Worm (Caenorhabditis elegans) whole organism, L2 larva: ENCODE results near the gene F49F1.11.
"Not testable (repeated sequence)": the region's sequence is repeated elsewhere in the genome, so short reads cannot be mapped to it uniquely, and the experiment has no call there.

Experiments
- C34F6.9 ChIP-seq: fragments of 150-350 bp; optimal IDR thresholded peaks from 2 replicates; lab custom pipeline; 2014; ENCODE audit warnings: missing biosample characterization, missing genetic modification characterization
- F13H6.1 ChIP-seq: sonication (generic microtip); optimal IDR thresholded peaks from 2 replicates; lab custom pipeline; 2016; ENCODE audit warnings: missing genetic modification characterization, missing compliant biosample characterization
- ZK546.5 ChIP-seq: sonication (generic microtip); optimal IDR thresholded peaks from 2 replicates; lab custom pipeline; 2017; ENCODE audit warnings: missing biosample characterization, missing genetic modification characterization
- ceh-82 ChIP-seq: fragments of 150-350 bp; optimal IDR thresholded peaks from 2 replicates; lab custom pipeline; 2014; ENCODE audit warnings: missing biosample characterization, missing genetic modification characterization
- crh-2 ChIP-seq: sonication (generic microtip); optimal IDR thresholded peaks from 2 replicates; lab custom pipeline; 2017; ENCODE audit warnings: missing biosample characterization, missing genetic modification characterization
- egl-27 ChIP-seq: sonication (generic microtip); optimal IDR thresholded peaks from 3 replicates; lab custom pipeline; 2017; ENCODE audit warnings: missing biosample characterization, missing genetic modification reagents, missing genetic modification characterization
- elt-1 ChIP-seq: fragments of 150-350 bp; optimal IDR thresholded peaks from 2 replicates; lab custom pipeline; 2014; ENCODE audit warnings: missing biosample characterization, missing genetic modification characterization
- elt-3 ChIP-seq: sonication (generic microtip); optimal IDR thresholded peaks from 2 replicates; lab custom pipeline; 2017; ENCODE audit warnings: missing biosample characterization, missing genetic modification characterization
- fos-1 ChIP-seq: fragments of 150-350 bp; optimal IDR thresholded peaks from 2 replicates; lab custom pipeline; 2014; ENCODE audit warnings: missing biosample characterization, missing genetic modification characterization
- gmeb-1 ChIP-seq: fragments of 150-350 bp; optimal IDR thresholded peaks from 2 replicates; lab custom pipeline; 2014; ENCODE audit warnings: missing biosample characterization, missing genetic modification characterization
- lin-11 ChIP-seq: fragments of 150-350 bp; sonication (generic microtip); optimal IDR thresholded peaks from 2 replicates; lab custom pipeline; 2014; ENCODE audit warnings: missing biosample characterization, missing genetic modification characterization, inconsistent platforms, mixed read lengths
- lsy-2 ChIP-seq, 2 experiments: fragments of 150-350 bp in 1 of 2; sonication (generic microtip) in 1 of 2; optimal IDR thresholded peaks; 2 replicates each; lab custom pipeline; 2014 to 2017; ENCODE audit warnings: missing biosample characterization in 2 of 2, missing genetic modification characterization in 2 of 2
- mbf-1 ChIP-seq: sonication (generic microtip); optimal IDR thresholded peaks from 2 replicates; lab custom pipeline; 2017; ENCODE audit warnings: missing biosample characterization, missing genetic modification characterization
- mdl-1 ChIP-seq, 2 experiments: fragments of 150-350 bp in 1 of 2; sonication (generic microtip) in 1 of 2; optimal IDR thresholded peaks; 2 replicates each; lab custom pipeline; 2017; ENCODE audit warnings: missing biosample characterization in 2 of 2, missing genetic modification characterization in 2 of 2
- nhr-11 ChIP-seq: fragments of 150-350 bp; optimal IDR thresholded peaks from 2 replicates; lab custom pipeline; 2014; ENCODE audit warnings: missing biosample characterization, missing genetic modification characterization
- nhr-21 ChIP-seq: fragments of 150-350 bp; optimal IDR thresholded peaks from 2 replicates; lab custom pipeline; 2014; ENCODE audit warnings: missing biosample characterization, missing genetic modification characterization
- nhr-237 ChIP-seq: fragments of 150-350 bp; optimal IDR thresholded peaks from 2 replicates; lab custom pipeline; 2014; ENCODE audit warnings: missing biosample characterization, missing genetic modification characterization
- nhr-25 ChIP-seq: fragments of 150-350 bp; sonication (generic microtip); optimal IDR thresholded peaks from 3 replicates; lab custom pipeline; 2014; ENCODE audit warnings: missing biosample characterization, missing genetic modification characterization
- nhr-6 ChIP-seq: fragments of 150-350 bp; optimal IDR thresholded peaks from 2 replicates; lab custom pipeline; 2014; ENCODE audit warnings: missing biosample characterization, missing genetic modification characterization
- nhr-77 ChIP-seq: fragments of 150-350 bp; optimal IDR thresholded peaks from 2 replicates; lab custom pipeline; 2014; ENCODE audit warnings: missing biosample characterization, missing genetic modification characterization
- sem-4 ChIP-seq: fragments of 150-350 bp; optimal IDR thresholded peaks from 2 replicates; lab custom pipeline; 2014; ENCODE audit warnings: missing biosample characterization, missing genetic modification reagents, missing genetic modification characterization
- skn-1 ChIP-seq: sonication (generic microtip); optimal IDR thresholded peaks from 2 replicates; lab custom pipeline; 2017; ENCODE audit warnings: missing biosample characterization, missing genetic modification characterization
- sma-3 ChIP-seq: sonication (generic microtip); optimal IDR thresholded peaks from 2 replicates; lab custom pipeline; 2016; ENCODE audit warnings: missing genetic modification reagents, missing genetic modification characterization, missing compliant biosample characterization
- sma-9 ChIP-seq, 2 experiments: fragments of 150-350 bp in 1 of 2; sonication (generic microtip) in 1 of 2; optimal IDR thresholded peaks; 2 replicates each; lab custom pipeline; 2014 to 2016; ENCODE audit warnings: missing genetic modification characterization in 2 of 2, mild to moderate bottlenecking in 1 of 2, missing biosample characterization in 1 of 2, missing compliant biosample characterization in 1 of 2, missing genetic modification reagents in 1 of 2, moderate library complexity in 1 of 2
- unc-39 ChIP-seq: fragments of 150-350 bp; optimal IDR thresholded peaks from 2 replicates; lab custom pipeline; 2014; ENCODE audit warnings: missing biosample characterization, missing genetic modification characterization
- unc-55 ChIP-seq: fragments of 150-350 bp; sonication (generic microtip); optimal IDR thresholded peaks from 3 replicates; lab custom pipeline; 2014; ENCODE audit warnings: missing biosample characterization, missing genetic modification reagents, missing genetic modification characterization
- unc-62 ChIP-seq: fragments of 150-350 bp; optimal IDR thresholded peaks from 2 replicates; lab custom pipeline; 2014; ENCODE audit warnings: missing biosample characterization, missing genetic modification reagents, missing genetic modification characterization
- ztf-11 ChIP-seq: sonication (generic microtip); optimal IDR thresholded peaks from 2 replicates; lab custom pipeline; 2017; ENCODE audit warnings: missing biosample characterization, missing genetic modification characterization
- ztf-4 ChIP-seq: fragments of 150-350 bp; optimal IDR thresholded peaks from 2 replicates; lab custom pipeline; 2014; ENCODE audit warnings: missing biosample characterization, missing genetic modification characterization

The F49F1.11 gene

DNA sequence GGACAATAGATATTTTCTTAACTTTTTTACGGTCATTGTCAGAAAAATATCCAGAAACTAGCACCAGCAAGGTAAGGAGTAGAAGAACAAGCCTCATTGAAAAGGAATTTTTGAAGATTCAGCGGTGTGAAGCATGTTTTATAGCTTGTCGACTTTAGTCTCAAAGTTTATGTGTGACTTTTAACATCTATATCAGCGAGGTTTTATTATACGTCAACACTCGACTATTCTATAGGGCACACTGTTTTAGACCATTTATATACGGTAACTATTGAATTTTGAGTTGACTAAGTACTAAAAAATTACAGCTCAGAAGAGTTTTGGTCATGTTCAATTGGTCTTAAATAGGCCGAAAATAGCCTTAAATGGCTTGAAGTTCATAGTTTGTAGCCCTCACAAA, at the start of gene F49F1.11:
Gene F49F1.11 (minus strand): TSS at position 101 of the 400 bp plus-strand sequence.
- TF ChIP-seq skn-1 (tag; lab: Kevin White, UChicago): no peak
- TF ChIP-seq nhr-6 (tag; lab: Kevin White, UChicago): no peak
- no peak for TF ChIP-seq nhr-237
- TF ChIP-seq, all 48 proteins: peak for 0

DNA sequence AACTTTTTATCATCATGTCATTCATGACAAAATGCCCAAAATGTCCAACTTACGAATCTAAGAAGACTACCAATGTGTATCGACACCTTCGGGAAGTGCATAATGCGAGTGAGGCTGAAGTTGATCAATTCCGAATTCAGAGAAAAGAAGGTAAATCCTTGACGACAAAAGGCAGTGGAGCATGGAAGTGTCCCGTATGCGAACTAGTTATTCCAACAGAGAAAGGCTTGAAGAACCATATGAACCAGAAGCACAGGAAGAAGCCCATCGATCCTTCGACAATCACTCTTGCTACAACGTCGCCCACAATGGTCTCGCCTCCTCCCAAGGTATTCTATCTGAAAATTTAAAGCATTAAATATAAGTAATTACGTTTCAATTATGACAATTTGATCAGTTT, 44.9 kb upstream of the F49F1.11 start, which contains the start of gene K08D10.11:
Gene K08D10.11 (minus strand): TSS at position 101 of the 400 bp plus-strand sequence.
- TF ChIP-seq nhr-21 (tag; lab: Kevin White, UChicago); elt-1 (tag; lab: Kevin White, UChicago); egl-27: not testable (repeated sequence)

DNA sequence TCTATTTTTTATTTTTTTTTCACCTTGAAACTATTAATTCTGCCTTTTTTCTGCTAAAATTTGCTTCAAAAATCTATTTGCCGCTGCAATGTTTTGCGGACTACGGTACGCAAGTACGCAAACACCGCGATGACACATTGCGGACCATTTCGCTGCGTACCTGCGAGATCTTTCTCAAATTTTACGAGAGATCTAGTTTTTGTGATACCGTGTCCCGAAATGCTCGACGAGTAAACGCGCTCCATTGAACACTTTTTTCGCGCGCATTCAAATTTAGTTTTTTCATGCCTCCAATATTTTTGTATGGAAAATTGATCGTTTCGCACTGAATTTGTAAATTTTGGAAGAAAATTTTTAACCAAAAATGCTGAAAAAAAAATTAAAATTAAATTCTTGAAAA, 43.6 kb upstream of the F49F1.11 start:
- peak; percentile 8 for TF ChIP-seq F13H6.1 (tag; lab: Kevin White, UChicago)
- TF ChIP-seq gmeb-1 (tag; lab: Kevin White, UChicago): peak; percentile 48
- peak; percentile 30 for TF ChIP-seq sma-9 (GFP tag; optimal IDR thresholded peaks at IDR 0.05; lab: Kevin White, UChicago)
- not testable (repeated sequence) for TF ChIP-seq sma-9 (tag; optimal IDR thresholded peaks at IDR 0.05; lab: Kevin White, UChicago)
- peak; percentile 53 to 76 for TF ChIP-seq lsy-2 (tag; optimal IDR thresholded peaks at IDR 0.05; lab: Kevin White, UChicago)
- peak; percentile 21 for TF ChIP-seq sma-3 (GFP tag; lab: Kevin White, UChicago)
- TF ChIP-seq, all 48 proteins: peak for 5; not testable (repeated sequence) for 43

DNA sequence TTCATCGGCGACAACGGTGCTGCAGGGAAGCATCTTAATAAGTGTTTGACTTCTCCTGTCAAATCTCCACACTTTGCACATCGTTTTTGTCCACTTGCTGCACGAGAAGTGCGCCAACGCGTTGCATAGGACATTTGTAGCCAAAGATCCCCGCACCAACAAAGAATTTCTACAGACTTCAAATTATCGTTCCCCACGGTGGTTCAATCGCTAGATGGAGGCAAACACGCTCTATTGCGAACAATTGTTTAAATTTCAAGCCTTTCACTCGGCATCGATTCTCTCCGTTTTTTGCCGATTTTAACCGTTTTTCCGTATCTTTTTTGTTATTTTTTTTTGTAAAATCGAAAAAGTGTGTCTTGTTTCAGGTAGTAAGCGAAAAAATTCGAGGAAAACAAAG, 38.8 kb upstream of the F49F1.11 start:
- TF ChIP-seq lsy-2 (tag; optimal IDR thresholded peaks at IDR 0.05; lab: Kevin White, UChicago): peak in 1 of 2 experiments; percentile 31
- TF ChIP-seq, all 48 proteins: peak for 1; not testable (repeated sequence) for 47

DNA sequence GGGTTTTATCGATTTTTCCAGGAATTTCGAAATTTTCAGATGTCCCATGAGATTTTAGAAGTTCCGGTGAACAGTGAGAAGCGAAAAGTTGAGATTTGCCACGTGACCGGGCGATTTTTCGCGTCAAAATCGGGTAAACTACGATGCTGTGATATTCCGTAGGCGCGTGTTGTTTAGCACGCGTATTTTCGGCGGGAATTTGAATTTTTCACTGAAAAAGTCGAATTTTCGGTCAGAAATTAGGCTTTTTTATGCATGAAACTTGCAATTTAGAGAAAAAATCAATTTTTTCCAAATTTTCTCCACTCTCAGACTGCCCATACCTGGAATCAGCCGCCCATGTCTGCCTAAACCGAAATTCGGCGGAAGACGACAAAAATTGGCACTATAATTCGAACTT, 37.2 kb upstream of the F49F1.11 start, which contains the start of gene tsen-34:
Gene tsen-34 (plus strand): TSS at position 34 of the 400 bp plus-strand sequence.
- TF ChIP-seq unc-39: no peak

DNA sequence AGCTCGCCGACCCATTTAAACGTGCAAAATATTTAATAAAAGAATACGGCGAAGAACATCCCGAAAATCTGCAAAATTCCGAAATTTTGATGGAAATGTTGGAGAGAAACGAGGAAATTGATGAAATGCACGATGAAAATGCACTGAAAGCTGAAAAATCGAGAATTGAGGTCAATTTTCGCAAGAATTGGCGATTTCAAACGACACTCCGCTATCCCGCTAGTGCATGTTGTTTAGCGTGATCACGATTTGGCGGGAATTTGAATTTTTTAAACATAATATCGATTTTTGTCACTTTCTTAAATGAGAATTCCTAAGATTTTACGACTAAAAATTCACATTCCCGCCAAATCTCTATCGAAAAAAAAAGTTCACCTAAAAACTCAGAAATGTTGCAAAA, 36.3 kb upstream of the F49F1.11 start:
- TF ChIP-seq F13H6.1 (tag; lab: Kevin White, UChicago) (no peak), unc-62 (GFP tag; lab: Kevin White, UChicago) (no peak), ZK546.5 (tag; lab: Kevin White, UChicago) (no peak), nhr-25 (no peak), unc-55 (GFP tag; lab: Kevin White, UChicago) (no peak), mdl-1 (tag; optimal IDR thresholded peaks at IDR 0.05; lab: Kevin White, UChicago) (no peak), sem-4 (no peak), ztf-4 (tag; lab: Kevin White, UChicago) (no peak), mbf-1 (tag; lab: Kevin White, UChicago) (no peak), ceh-82 (tag; lab: Kevin White, UChicago) (no peak), nhr-11 (no peak), fos-1 (no peak), nhr-77 (tag; lab: Kevin White, UChicago) (no peak)

DNA sequence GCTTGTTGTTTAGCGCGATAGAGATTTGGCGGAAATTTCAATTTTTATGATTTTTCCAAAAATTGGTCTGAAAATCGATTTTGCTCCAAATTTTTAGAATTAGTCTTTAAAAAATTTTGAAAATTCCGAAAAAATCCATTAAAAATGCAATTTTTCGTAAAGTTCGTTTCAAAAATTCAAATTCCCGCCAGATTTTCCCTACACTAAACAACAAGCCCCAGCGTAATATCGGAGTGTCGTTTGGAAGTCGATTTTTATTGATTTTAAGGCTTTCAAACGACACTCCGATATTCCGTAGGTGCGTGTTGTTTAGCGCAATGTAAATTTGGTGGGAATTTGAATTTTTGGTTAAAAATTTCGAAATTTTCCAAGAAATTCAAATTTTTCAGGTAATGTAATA, 35.4 kb upstream of the F49F1.11 start:
- TF ChIP-seq ztf-11 (no peak), fos-1 (no peak), lin-11 (tag; lab: Kevin White, UChicago) (no peak), nhr-21 (tag; lab: Kevin White, UChicago) (no peak)
- TF ChIP-seq, all 48 proteins: peak for 0

DNA sequence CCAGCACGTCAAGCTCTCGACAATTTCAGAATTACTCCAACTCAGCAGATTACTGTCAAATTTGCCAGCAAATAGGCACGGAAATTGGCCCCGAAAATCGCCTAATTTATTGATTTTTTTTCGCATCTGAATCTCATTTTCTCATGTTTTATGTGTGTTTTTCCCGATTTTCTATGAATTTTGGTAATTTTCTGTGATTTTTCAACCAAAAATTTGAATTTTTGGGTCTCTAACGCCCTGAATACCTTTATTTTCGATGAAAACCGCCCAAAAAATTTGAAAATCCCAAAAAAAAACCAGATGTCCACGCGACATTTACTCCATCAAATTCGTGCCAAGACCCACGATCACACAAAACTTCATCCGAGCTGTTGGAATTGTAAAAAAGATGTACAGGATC, 34.9 kb upstream of the F49F1.11 start, which contains the start of gene dnj-15:
Gene dnj-15 (plus strand): TSS at position 301 of the 400 bp plus-strand sequence.
- no peak for TF ChIP-seq nhr-237
- TF ChIP-seq sma-3 (GFP tag; lab: Kevin White, UChicago): no peak
- no peak for TF ChIP-seq ceh-82 (tag; lab: Kevin White, UChicago)
- no peak for TF ChIP-seq fos-1
- no peak for TF ChIP-seq C34F6.9 (tag; lab: Kevin White, UChicago)
- no peak for TF ChIP-seq elt-3 (tag; lab: Kevin White, UChicago)
- TF ChIP-seq sma-9 (GFP tag; optimal IDR thresholded peaks at IDR 0.05; lab: Kevin White, UChicago): no peak
- TF ChIP-seq sma-9 (tag; optimal IDR thresholded peaks at IDR 0.05; lab: Kevin White, UChicago): no peak
- no peak for TF ChIP-seq crh-2 (tag; lab: Kevin White, UChicago)
- no peak for TF ChIP-seq unc-62 (GFP tag; lab: Kevin White, UChicago)
- no peak for TF ChIP-seq unc-55 (GFP tag; lab: Kevin White, UChicago)
- TF ChIP-seq mdl-1 (tag; optimal IDR thresholded peaks at IDR 0.05; lab: Kevin White, UChicago): no peak
- TF ChIP-seq elt-1 (tag; lab: Kevin White, UChicago): no peak
- TF ChIP-seq ztf-11: no peak
